Fruit fly (Drosophila melanogaster): ENCODE measurements around the gene CG5592.

The CG5592 gene

dm6 chr3L:5941508-5941907, 44.1 kb downstream of the CG5592 start (continued):
- TF ChIP-seq fd59A (GFP tag; optimal IDR thresholded peaks at IDR 0.05), result peak; percentile 29
- no peak for TF ChIP-seq CG11294 (GFP tag; IDR thresholded peaks at IDR 0.05)
- TF ChIP-seq CG15336 (GFP tag; IDR thresholded peaks at IDR 0.05), result peak; percentile 22; the same call in 1 of the 2 replicates
- peak; percentile 68 for TF ChIP-seq svp (GFP tag)
- peak; percentile 15 for TF ChIP-seq pdm3 (GFP tag; optimal IDR thresholded peaks at IDR 0.05)
- TF ChIP-seq CG3919 (GFP tag; optimal IDR thresholded peaks at IDR 0.05), result no peak
- TF ChIP-seq dac (GFP tag; optimal IDR thresholded peaks at IDR 0.05), result peak; percentile 25

- TF ChIP-seq Lpt (GFP tag; optimal IDR thresholded peaks at IDR 0.05) (peak; percentile 51), CG10669 (GFP tag; optimal IDR thresholded peaks at IDR 0.05) (peak; percentile 24), CG15336 (GFP tag; IDR thresholded peaks at IDR 0.05) (peak; percentile 40; the same call in 1 of the 2 replicates), CG16779 (tag; optimal IDR thresholded peaks at IDR 0.05) (peak; percentile 66), net (GFP tag; optimal IDR thresholded peaks at IDR 0.05) (peak; percentile 14), CG8632 (GFP tag; optimal IDR thresholded peaks at IDR 0.05) (no peak), CG10631 (GFP tag; optimal IDR thresholded peaks at IDR 0.05) (peak; percentile 9), CG6276 (GFP tag; optimal IDR thresholded peaks at IDR 0.05) (peak; percentile 17), fd59A (GFP tag; optimal IDR thresholded peaks at IDR 0.05) (no peak), CG6163 (GFP tag; IDR thresholded peaks at IDR 0.05) (peak; percentile 52; the same call in 2 of the 3 replicates), dsx (GFP tag; optimal IDR thresholded peaks at IDR 0.05; ENCODE audit: poor library complexity, severe bottlenecking) (peak; percentile 12), spab (GFP tag; optimal IDR thresholded peaks at IDR 0.05) (peak; percentile 40), CG3032 (tag; optimal IDR thresholded peaks at IDR 0.05) (peak; percentile 16), CG32006 (GFP tag; optimal IDR thresholded peaks at IDR 0.05) (no peak), CG9139 (GFP tag; optimal IDR thresholded peaks at IDR 0.05) (peak; percentile 69), Eip78C (GFP tag) (peak; percentile 59), eg (GFP tag; IDR thresholded peaks at IDR 0.05) (peak; percentile 65; the same call in 2 of the 3 replicates), Eip75B (GFP tag; optimal IDR thresholded peaks at IDR 0.05) (peak; percentile 46), CG34406 (GFP tag; optimal IDR thresholded peaks at IDR 0.05) (no peak), topi (GFP tag; optimal IDR thresholded peaks at IDR 0.05) (no peak), Sox15 (GFP tag; optimal IDR thresholded peaks at IDR 0.05) (no peak), ss (GFP tag; optimal IDR thresholded peaks at IDR 0.05) (peak; percentile 76 to 93), CG6808 (GFP tag; optimal IDR thresholded peaks at IDR 0.05) (peak; percentile 72), CG8119 (GFP tag; IDR thresholded peaks at IDR 0.05) (peak; percentile 73; the same call in 2 of the 3 replicates), cyc (GFP tag; optimal IDR thresholded peaks at IDR 0.05) (no peak)
Measured at dm6 chr3L:5943348-5943904, 46.0 kb downstream of the CG5592 start.

dm6 chr3L:5945571-5945970, 48.1 kb downstream of the CG5592 start:
- TF ChIP-seq CG6808 (GFP tag; optimal IDR thresholded peaks at IDR 0.05), result peak; percentile 55
- TF ChIP-seq Hr38 (GFP tag; optimal IDR thresholded peaks at IDR 0.05), result no peak
- TF ChIP-seq cyc (GFP tag; optimal IDR thresholded peaks at IDR 0.05), result peak; percentile 20
- no peak for TF ChIP-seq fd59A (GFP tag; optimal IDR thresholded peaks at IDR 0.05)
- TF ChIP-seq Eip93F (GFP tag; optimal IDR thresholded peaks at IDR 0.05), result no peak
- TF ChIP-seq esn (GFP tag; optimal IDR thresholded peaks at IDR 0.05), result peak; percentile 13
- TF ChIP-seq Lpt (GFP tag; optimal IDR thresholded peaks at IDR 0.05), result no peak
- TF ChIP-seq Gug (GFP tag; IDR thresholded peaks at IDR 0.05), result peak; percentile 32; the same call in 1 of the 2 replicates
- no peak for TF ChIP-seq CG11902 (GFP tag; optimal IDR thresholded peaks at IDR 0.05)
- peak; percentile 6 for TF ChIP-seq CG8632 (GFP tag; optimal IDR thresholded peaks at IDR 0.05)
- TF ChIP-seq vri (GFP tag; optimal IDR thresholded peaks at IDR 0.05), result no peak
- TF ChIP-seq salr (GFP tag; optimal IDR thresholded peaks at IDR 0.05), result no peak
- TF ChIP-seq net (GFP tag; optimal IDR thresholded peaks at IDR 0.05), result no peak
- TF ChIP-seq pdm3 (GFP tag; optimal IDR thresholded peaks at IDR 0.05), result no peak
- TF ChIP-seq CG8319 (GFP tag; optimal IDR thresholded peaks at IDR 0.05), result no peak
- peak; percentile 71 for TF ChIP-seq svp (GFP tag)
- peak; percentile 79; the same call in 2 of the 3 replicates for TF ChIP-seq CG6163 (GFP tag; IDR thresholded peaks at IDR 0.05)
- TF ChIP-seq topi (GFP tag; optimal IDR thresholded peaks at IDR 0.05), result peak; percentile 28
- no peak for TF ChIP-seq CG7368 (GFP tag; optimal IDR thresholded peaks at IDR 0.05)
- TF ChIP-seq CG6854 (GFP tag; optimal IDR thresholded peaks at IDR 0.05), result no peak
- TF ChIP-seq CG1621 (tag; optimal IDR thresholded peaks at IDR 0.05), result no peak
- TF ChIP-seq CG32006 (GFP tag; optimal IDR thresholded peaks at IDR 0.05), result peak; percentile 54
- no peak for TF ChIP-seq Sox102F (GFP tag; optimal IDR thresholded peaks at IDR 0.05)
- peak; percentile 57 for TF ChIP-seq CG3032 (tag; optimal IDR thresholded peaks at IDR 0.05)
- TF ChIP-seq CG34406 (GFP tag; optimal IDR thresholded peaks at IDR 0.05), result no peak
- peak; percentile 74 for TF ChIP-seq CG15336 (GFP tag; IDR thresholded peaks at IDR 0.05)
- TF ChIP-seq acj6 (GFP tag; optimal IDR thresholded peaks at IDR 0.05), result peak; percentile 25
- no peak for TF ChIP-seq Blimp-1 (GFP tag; optimal IDR thresholded peaks at IDR 0.05)
- peak; percentile 58 for TF ChIP-seq CG10669 (GFP tag; optimal IDR thresholded peaks at IDR 0.05)
- TF ChIP-seq Sox15 (GFP tag; optimal IDR thresholded peaks at IDR 0.05), result no peak
- TF ChIP-seq CG8119 (GFP tag; IDR thresholded peaks at IDR 0.05), result peak; percentile 59; the same call in 2 of the 3 replicates

Measured in whole organism, prepupa.